Worm (Caenorhabditis elegans) whole organism, young adult: ENCODE data around the gene igeg-2.

Experiments used
- C17E4.6 ChIP-seq: fragments of 200-800 bp; sonication (Bioruptor generic); IDR thresholded peaks from 2 replicates; pipeline ENCODE4 v1.3.6; 2022; ENCODE audit warnings: missing genetic modification reagents, missing genetic modification characterization, missing compliant biosample characterization
- cebp-2 ChIP-seq: fragments of 200-800 bp; sonication (Bioruptor generic); IDR thresholded peaks from 2 replicates; pipeline ENCODE4 v1.3.6; 2022; ENCODE audit warnings: missing genetic modification characterization, missing compliant biosample characterization
- dpl-1 ChIP-seq: fragments of 150-350 bp; optimal IDR thresholded peaks from 2 replicates; lab custom pipeline; 2014; ENCODE audit warnings: missing biosample characterization, missing genetic modification reagents, missing genetic modification characterization
- zfh-2 ChIP-seq: fragments of 200-800 bp; sonication (Bioruptor generic); conservative IDR thresholded peaks from 2 replicates; pipeline ENCODE4 v1.3.6; 2022; ENCODE audit warnings: missing genetic modification reagents, missing genetic modification characterization, missing compliant biosample characterization

DNA sequence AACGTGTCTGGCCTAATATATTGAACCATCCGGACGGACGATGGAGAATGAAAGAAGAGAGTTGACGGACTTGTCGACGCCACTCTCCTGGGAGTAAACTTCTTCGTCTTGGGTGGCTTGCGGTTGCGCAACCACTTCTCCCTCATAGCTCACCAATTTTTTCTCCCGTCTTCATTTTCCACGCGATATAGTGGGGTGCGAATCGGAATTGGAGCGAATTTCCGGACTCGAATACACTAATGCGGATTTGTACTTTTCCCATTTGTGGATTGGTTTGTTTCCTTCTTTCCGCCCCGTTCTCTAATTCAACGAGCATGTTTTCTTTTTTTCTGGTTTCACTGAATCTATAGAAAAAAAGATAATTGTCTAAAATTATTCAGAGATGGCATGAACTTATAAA is 29.3 kb upstream of the igeg-2 start:
- no peak for TF ChIP-seq cebp-2 (GFP tag; lab: Robert Waterston, UW)
- TF ChIP-seq dpl-1 (GFP tag; lab: Kevin White, UChicago), result no peak
- no peak for TF ChIP-seq zfh-2 (GFP tag; lab: Robert Waterston, UW)
- TF ChIP-seq C17E4.6, result no peak
